Worm (Caenorhabditis elegans) whole organism, young adult: ENCODE results near the gene rpn-5.
A peak's percentile ranks its signal among the peaks of the same experiment; 100 is the strongest.

Experiments
- B0261.1 ChIP-seq: sonication (generic microtip); optimal IDR thresholded peaks from 2 replicates; lab custom pipeline; 2016; ENCODE audit warnings: mild to moderate bottlenecking, missing genetic modification characterization, moderate library complexity, missing compliant biosample characterization
- B0336.3 ChIP-seq: fragments of 200-800 bp; sonication (Bioruptor generic); IDR thresholded peaks from 2 replicates; pipeline ENCODE4 v1.3.6; 2022; ENCODE audit warnings: missing genetic modification characterization, missing compliant biosample characterization
- F10E7.11 ChIP-seq: sonication (generic microtip); optimal IDR thresholded peaks from 2 replicates; lab custom pipeline; 2017; ENCODE audit warnings: mild to moderate bottlenecking, missing genetic modification characterization, moderate library complexity, missing compliant biosample characterization
- F37B4.10 ChIP-seq: fragments of 200-800 bp; sonication (Bioruptor generic); IDR thresholded peaks from 2 replicates; pipeline ENCODE4 v1.3.6; 2022; ENCODE audit warnings: missing genetic modification characterization, missing compliant biosample characterization
- F39B2.1 ChIP-seq: fragments of 200-800 bp; sonication (Bioruptor generic); IDR thresholded peaks from 2 replicates; pipeline ENCODE4 v1.3.6; 2022; ENCODE audit warnings: missing genetic modification reagents, missing genetic modification characterization, missing compliant biosample characterization
- F57A8.1 ChIP-seq: fragments of 200-800 bp; sonication (Bioruptor generic); optimal IDR thresholded peaks from 2 replicates; lab custom pipeline; 2018; ENCODE audit warnings: mild to moderate bottlenecking, missing genetic modification characterization, moderate library complexity, missing compliant biosample characterization
- K12H6.12 ChIP-seq: fragments of 200-800 bp; sonication (Bioruptor generic); optimal IDR thresholded peaks from 2 replicates; lab custom pipeline; 2018; ENCODE audit warnings: mild to moderate bottlenecking, missing genetic modification characterization, missing compliant biosample characterization
- T07F8.4 ChIP-seq: sonication (generic microtip); optimal IDR thresholded peaks from 2 replicates; lab custom pipeline; 2016; ENCODE audit warnings: mild to moderate bottlenecking, missing genetic modification characterization, moderate library complexity, missing compliant biosample characterization
- T26A5.8 ChIP-seq: sonication (generic microtip); optimal IDR thresholded peaks from 2 replicates; lab custom pipeline; 2016; ENCODE audit warnings: missing genetic modification characterization, missing compliant biosample characterization
- ZK185.1 ChIP-seq: sonication (generic microtip); optimal IDR thresholded peaks from 2 replicates; lab custom pipeline; 2016; ENCODE audit warnings: mild to moderate bottlenecking, missing genetic modification characterization, missing compliant biosample characterization; ENCODE audit not compliant: poor library complexity, severe bottlenecking
- attf-5 ChIP-seq: fragments of 200-800 bp; sonication (Bioruptor generic); optimal IDR thresholded peaks from 2 replicates; lab custom pipeline; 2018; ENCODE audit warnings: mild to moderate bottlenecking, missing genetic modification characterization, missing compliant biosample characterization
- bed-1 ChIP-seq: fragments of 200-800 bp; sonication (Bioruptor generic); IDR thresholded peaks from 2 replicates; pipeline ENCODE4 v1.3.6; 2022; ENCODE audit warnings: missing genetic modification reagents, missing genetic modification characterization, missing compliant biosample characterization
- cebp-2 ChIP-seq: fragments of 200-800 bp; sonication (Bioruptor generic); IDR thresholded peaks from 2 replicates; pipeline ENCODE4 v1.3.6; 2022; ENCODE audit warnings: missing genetic modification characterization, missing compliant biosample characterization
- ceh-27 ChIP-seq: fragments of 200-800 bp; sonication (Bioruptor generic); optimal IDR thresholded peaks from 2 replicates; lab custom pipeline; 2018; ENCODE audit warnings: mild to moderate bottlenecking, missing genetic modification characterization, moderate library complexity, missing compliant biosample characterization
- die-1 ChIP-seq: sonication (generic microtip); optimal IDR thresholded peaks from 2 replicates; lab custom pipeline; 2016; ENCODE audit warnings: missing genotype, mild to moderate bottlenecking, missing genetic modification characterization, missing compliant biosample characterization
- egl-18 ChIP-seq: fragments of 200-800 bp; sonication (Bioruptor generic); IDR thresholded peaks from 2 replicates; pipeline ENCODE4 v1.3.6; 2022; ENCODE audit warnings: missing genetic modification reagents, missing genetic modification characterization, missing compliant biosample characterization
- egrh-3 ChIP-seq: fragments of 200-800 bp; sonication (Bioruptor generic); IDR thresholded peaks from 2 replicates; pipeline ENCODE4 v1.3.6; 2022; ENCODE audit warnings: missing genetic modification reagents, missing genetic modification characterization, missing compliant biosample characterization
- ekl-4 ChIP-seq: fragments of 200-800 bp; sonication (Bioruptor generic); IDR thresholded peaks from 2 replicates; pipeline ENCODE4 v1.3.6; 2022; ENCODE audit warnings: missing genetic modification reagents, missing genetic modification characterization, missing compliant biosample characterization
- ets-4 ChIP-seq: fragments of 200-800 bp; sonication (Bioruptor generic); optimal IDR thresholded peaks from 2 replicates; lab custom pipeline; 2018; ENCODE audit warnings: mild to moderate bottlenecking, missing genetic modification characterization, missing compliant biosample characterization
- hmg-1.2 ChIP-seq: fragments of 200-800 bp; sonication (Bioruptor generic); IDR thresholded peaks from 2 replicates; pipeline ENCODE4 v1.3.6; 2022; ENCODE audit warnings: missing genetic modification reagents, missing genetic modification characterization, missing compliant biosample characterization
- hsf-1 ChIP-seq: fragments of 200-800 bp; sonication (Bioruptor generic); IDR thresholded peaks from 2 replicates; pipeline ENCODE4 v1.3.6; 2022; ENCODE audit warnings: missing genetic modification reagents, missing genetic modification characterization, missing compliant biosample characterization
- let-526 ChIP-seq: fragments of 200-800 bp; sonication (Bioruptor generic); IDR thresholded peaks from 2 replicates; pipeline ENCODE4 v1.3.6; 2022; ENCODE audit warnings: missing genetic modification reagents, missing genetic modification characterization, missing compliant biosample characterization
- let-607 ChIP-seq, 2 experiments: fragments of 200-800 bp in 1 of 2; sonication (Bioruptor generic) in 1 of 2; sonication (generic microtip) in 1 of 2; optimal IDR thresholded peaks; 2 replicates each; lab custom pipeline; 2016 to 2018; ENCODE audit warnings: mild to moderate bottlenecking in 2 of 2, missing compliant biosample characterization in 2 of 2, missing genetic modification characterization in 2 of 2, moderate library complexity in 2 of 2, missing genotype in 1 of 2
- lin-26 ChIP-seq: fragments of 200-800 bp; sonication (Bioruptor generic); IDR thresholded peaks from 2 replicates; pipeline ENCODE4 v1.3.6; 2022; ENCODE audit warnings: missing genetic modification reagents, missing genetic modification characterization, missing compliant biosample characterization
- lin-40 ChIP-seq: sonication (generic microtip); optimal IDR thresholded peaks from 2 replicates; lab custom pipeline; 2016; ENCODE audit warnings: missing genetic modification characterization, mild to moderate bottlenecking, missing compliant biosample characterization, missing genotype, missing genetic modification reagents
- lin-54 ChIP-seq: fragments of 200-800 bp; sonication (Bioruptor generic); optimal IDR thresholded peaks from 2 replicates; lab custom pipeline; 2018; ENCODE audit warnings: mild to moderate bottlenecking, missing genetic modification characterization, missing compliant biosample characterization
- lir-1 ChIP-seq: fragments of 200-800 bp; sonication (Bioruptor generic); conservative IDR thresholded peaks from 2 replicates; pipeline ENCODE4 v1.3.6; 2022; ENCODE audit warnings: missing genetic modification reagents, missing genetic modification characterization, missing compliant biosample characterization
- madf-3 ChIP-seq: fragments of 200-800 bp; sonication (Bioruptor generic); IDR thresholded peaks from 2 replicates; pipeline ENCODE4 v1.3.6; 2022; ENCODE audit warnings: missing genetic modification reagents, missing genetic modification characterization, missing compliant biosample characterization
- madf-8 ChIP-seq: fragments of 200-800 bp; sonication (Bioruptor generic); conservative IDR thresholded peaks from 2 replicates; pipeline ENCODE4 v1.3.6; 2022; ENCODE audit warnings: missing genetic modification reagents, missing genetic modification characterization, missing compliant biosample characterization
- mcd-1 ChIP-seq: fragments of 200-800 bp; sonication (Bioruptor generic); IDR thresholded peaks from 2 replicates; pipeline ENCODE4 v1.3.6; 2022; ENCODE audit warnings: missing genetic modification reagents, missing genetic modification characterization, missing compliant biosample characterization
- nfya-2 ChIP-seq: fragments of 200-800 bp; sonication (Bioruptor generic); IDR thresholded peaks from 2 replicates; pipeline ENCODE4 v1.3.6; 2022; ENCODE audit warnings: missing genetic modification reagents, missing genetic modification characterization, missing compliant biosample characterization
- nhr-179 ChIP-seq: sonication (generic microtip); optimal IDR thresholded peaks from 2 replicates; lab custom pipeline; 2016; ENCODE audit warnings: mild to moderate bottlenecking, missing genetic modification characterization, missing compliant biosample characterization
- nhr-80 ChIP-seq: sonication (generic microtip); optimal IDR thresholded peaks from 2 replicates; lab custom pipeline; 2016; ENCODE audit warnings: missing genetic modification characterization, missing compliant biosample characterization
- pbrm-1 ChIP-seq: fragments of 200-800 bp; sonication (Bioruptor generic); IDR thresholded peaks from 2 replicates; pipeline ENCODE4 v1.3.6; 2022; ENCODE audit warnings: missing genetic modification reagents, missing genetic modification characterization, missing compliant biosample characterization
- pha-4 ChIP-seq: fragments of 150-350 bp; sonication (generic microtip); optimal IDR thresholded peaks from 2 replicates; lab custom pipeline; 2014; ENCODE audit warnings: missing biosample characterization, missing genetic modification reagents, missing genetic modification characterization
- repo-1 ChIP-seq: sonication (generic microtip); optimal IDR thresholded peaks from 2 replicates; lab custom pipeline; 2017; ENCODE audit warnings: mild to moderate bottlenecking, missing genetic modification characterization, missing compliant biosample characterization
- sdz-38 ChIP-seq: sonication (generic microtip); optimal IDR thresholded peaks from 2 replicates; lab custom pipeline; 2016; ENCODE audit warnings: missing genotype, missing genetic modification characterization, missing compliant biosample characterization
- sea-2 ChIP-seq: fragments of 200-800 bp; sonication (Bioruptor generic); IDR thresholded peaks from 2 replicates; pipeline ENCODE4 v1.3.6; 2022; ENCODE audit warnings: missing genetic modification characterization, missing compliant biosample characterization
- somi-1 ChIP-seq: fragments of 200-800 bp; sonication (Bioruptor generic); optimal IDR thresholded peaks from 2 replicates; lab custom pipeline; 2018; ENCODE audit warnings: mild to moderate bottlenecking, missing genetic modification characterization, missing compliant biosample characterization
- tbp1 ChIP-seq: fragments of 200-800 bp; sonication (Bioruptor generic); optimal IDR thresholded peaks from 2 replicates; lab custom pipeline; 2018; ENCODE audit warnings: mild to moderate bottlenecking, missing genetic modification characterization, missing compliant biosample characterization
- tlf-1 ChIP-seq: fragments of 200-800 bp; sonication (Bioruptor generic); optimal IDR thresholded peaks from 2 replicates; lab custom pipeline; 2018; ENCODE audit warnings: mild to moderate bottlenecking, missing genetic modification characterization, missing compliant biosample characterization
- ztf-22 ChIP-seq: fragments of 200-800 bp; sonication (Bioruptor generic); optimal IDR thresholded peaks from 2 replicates; lab custom pipeline; 2018; ENCODE audit warnings: mild to moderate bottlenecking, missing genetic modification characterization, moderate library complexity, missing compliant biosample characterization
- ztf-25 ChIP-seq: fragments of 200-800 bp; sonication (Bioruptor generic); IDR thresholded peaks from 2 replicates; pipeline ENCODE4 v1.3.6; 2022; ENCODE audit warnings: missing genetic modification reagents, missing genetic modification characterization, missing compliant biosample characterization

rpn-5 gene

DNA sequence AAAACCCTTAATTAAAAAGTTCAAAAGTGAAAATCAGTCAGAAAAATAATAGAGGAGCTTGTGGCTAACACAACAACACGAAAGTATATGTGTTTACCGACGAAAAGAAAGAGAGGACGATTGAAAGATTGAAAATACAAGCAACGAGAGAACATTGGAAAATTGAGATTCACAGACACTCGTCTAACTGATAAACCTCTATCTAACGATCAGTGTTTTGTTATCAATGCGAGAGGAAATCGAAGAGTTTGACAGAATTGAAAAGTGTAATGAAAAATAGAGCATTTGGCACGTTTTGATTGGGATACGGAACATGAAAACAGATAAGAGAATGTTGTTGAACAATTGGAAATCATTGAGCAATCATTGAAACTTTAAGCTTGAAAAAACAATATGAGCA lies 30.5 kb upstream of the rpn-5 start:
- TF ChIP-seq K12H6.12 (tag; lab: Kevin White, UChicago) (no peak), let-607 (tag; optimal IDR thresholded peaks at IDR 0.05; lab: Kevin White, UChicago) (peak in 1 of 2 experiments; percentile 54), ztf-22 (GFP tag; lab: Kevin White, UChicago) (no peak), T26A5.8 (tag; lab: Kevin White, UChicago) (no peak), F10E7.11 (no peak), egl-18 (GFP tag; lab: Robert Waterston, UW) (no peak), hsf-1 (GFP tag; lab: Robert Waterston, UW) (no peak), somi-1 (GFP tag; lab: Kevin White, UChicago) (no peak), F57A8.1 (no peak), F39B2.1 (GFP tag; lab: Robert Waterston, UW) (no peak), attf-5 (peak; percentile 17), B0336.3 (GFP tag; lab: Robert Waterston, UW) (no peak), lin-54 (GFP tag; lab: Kevin White, UChicago) (no peak), ZK185.1 (tag; lab: Kevin White, UChicago) (no peak), tlf-1 (GFP tag; lab: Kevin White, UChicago) (peak; percentile 8), lir-1 (GFP tag; lab: Robert Waterston, UW) (no peak), pbrm-1 (no peak), tbp1 (GFP tag; lab: Kevin White, UChicago) (peak; percentile 19), die-1 (tag; lab: Kevin White, UChicago) (no peak), ekl-4 (GFP tag; lab: Robert Waterston, UW) (no peak), B0261.1 (tag; lab: Kevin White, UChicago) (no peak), pha-4 (tag; lab: Kevin White, UChicago) (peak; percentile 40), let-526 (no peak), ceh-27 (GFP tag; lab: Kevin White, UChicago) (no peak), T07F8.4 (tag; lab: Kevin White, UChicago) (no peak), ztf-25 (GFP tag; lab: Robert Waterston, UW) (no peak), hmg-1.2 (GFP tag; lab: Robert Waterston, UW) (peak; percentile 53; the same call in 1 of the 2 replicates), lin-40 (tag; lab: Kevin White, UChicago) (peak; percentile 27), lin-26 (GFP tag; lab: Robert Waterston, UW) (no peak), egrh-3 (GFP tag; lab: Robert Waterston, UW) (no peak), F37B4.10 (GFP tag; lab: Robert Waterston, UW) (no peak), ets-4 (GFP tag; lab: Kevin White, UChicago) (peak; percentile 50), repo-1 (tag; lab: Kevin White, UChicago) (no peak), sdz-38 (tag; lab: Kevin White, UChicago) (no peak), madf-3 (no peak), cebp-2 (GFP tag; lab: Robert Waterston, UW) (no peak), madf-8 (no peak), nhr-80 (tag; lab: Kevin White, UChicago) (peak; percentile 94), bed-1 (GFP tag; lab: Robert Waterston, UW) (no peak), sea-2 (GFP tag; lab: Robert Waterston, UW) (no peak), mcd-1 (GFP tag; lab: Robert Waterston, UW) (no peak), nfya-2 (no peak), nhr-179 (tag; lab: Kevin White, UChicago) (no peak)
